Worm (Caenorhabditis elegans): Measurements from ENCODE around the gene F21D12.2.

The F21D12.2 gene

DNA sequence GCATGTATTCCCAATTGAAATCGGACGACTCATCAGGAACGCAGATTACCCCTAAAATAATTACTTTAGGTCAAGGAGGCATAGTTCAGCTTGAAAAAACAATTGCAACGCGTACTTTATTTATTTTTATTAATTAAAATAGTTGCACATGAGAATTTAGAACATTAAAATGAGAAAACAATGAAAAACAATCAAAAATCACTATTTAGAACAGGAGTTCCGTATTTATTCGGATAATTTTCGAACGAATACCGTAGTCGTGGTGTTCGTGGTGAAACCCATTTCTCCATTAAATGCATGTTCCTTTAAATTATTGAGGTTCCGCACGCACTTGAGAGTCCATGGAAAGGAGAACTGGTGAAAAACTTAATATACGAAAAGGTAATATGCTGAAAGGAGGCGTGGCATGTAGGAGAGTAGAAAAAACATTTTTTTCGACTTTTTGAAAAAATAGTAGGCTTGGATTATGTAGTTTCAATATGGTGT is 19.3 kb upstream of the F21D12.2 start, which contains the start of gene puf-8:
Gene puf-8, minus strand, starts transcription at position 51 of the 486 bp plus-strand sequence.
- TF ChIP-seq nhr-25 (tag; optimal IDR thresholded peaks at IDR 0.05): no peak
- no peak for TF ChIP-seq daf-12 (tag; optimal IDR thresholded peaks at IDR 0.05)
- no peak for TF ChIP-seq snpc-4 (tag; optimal IDR thresholded peaks at IDR 0.05)
- TF ChIP-seq jun-1 (tag; optimal IDR thresholded peaks at IDR 0.05): no peak
- no peak for TF ChIP-seq zag-1 (tag; optimal IDR thresholded peaks at IDR 0.05)
- TF ChIP-seq nhr-11 (tag; optimal IDR thresholded peaks at IDR 0.05): no peak
- no peak for TF ChIP-seq R02D3.7 (tag; optimal IDR thresholded peaks at IDR 0.05)
- no peak for TF ChIP-seq ceh-28 (tag; optimal IDR thresholded peaks at IDR 0.05)
- TF ChIP-seq mdl-1 (tag; optimal IDR thresholded peaks at IDR 0.05): no peak
- TF ChIP-seq nfya-1 (tag; optimal IDR thresholded peaks at IDR 0.05; ENCODE audit: insufficient read depth): no peak
- TF ChIP-seq nhr-12 (tag; optimal IDR thresholded peaks at IDR 0.05): no peak
- TF ChIP-seq unc-39 (tag; optimal IDR thresholded peaks at IDR 0.05): no peak
- no peak for TF ChIP-seq ztf-11 (tag; optimal IDR thresholded peaks at IDR 0.05)
- TF ChIP-seq nhr-28 (tag; optimal IDR thresholded peaks at IDR 0.05): no peak
- no peak for TF ChIP-seq ama-1 (optimal IDR thresholded peaks at IDR 0.05)
- TF ChIP-seq mml-1 (tag; optimal IDR thresholded peaks at IDR 0.05): no peak
- no peak for TF ChIP-seq fos-1 (tag; optimal IDR thresholded peaks at IDR 0.05)
- TF ChIP-seq ztf-4 (tag; optimal IDR thresholded peaks at IDR 0.05): no peak
- TF ChIP-seq tbx-2 (tag; optimal IDR thresholded peaks at IDR 0.05): no peak

DNA sequence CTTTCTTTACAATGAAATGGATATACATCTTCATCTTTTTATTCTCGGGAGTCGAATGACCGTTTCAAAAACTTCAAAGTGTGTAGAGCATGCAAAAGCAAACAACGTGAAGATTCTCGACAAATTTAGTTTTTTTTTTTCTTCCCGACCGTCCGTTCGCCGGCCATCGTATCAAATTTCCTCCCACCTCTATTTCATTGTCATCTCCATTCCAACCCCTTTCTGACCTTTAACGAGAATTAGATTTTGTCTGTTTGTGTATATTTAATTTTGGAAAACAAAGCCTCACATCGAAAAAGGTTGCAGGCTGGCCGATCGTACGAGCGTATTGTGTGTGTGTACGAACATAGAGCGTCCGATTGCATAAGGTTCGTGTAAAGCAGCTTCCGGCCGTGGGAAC is 18.5 kb upstream of the F21D12.2 start, which contains the start of gene C30G12.1:
Gene C30G12.1, plus strand, starts transcription at position 301 of the 400 bp plus-strand sequence.
- TF ChIP-seq sea-2 (GFP tag; optimal IDR thresholded peaks at IDR 0.05): no peak
- TF ChIP-seq ztf-11 (tag; optimal IDR thresholded peaks at IDR 0.05): no peak

DNA sequence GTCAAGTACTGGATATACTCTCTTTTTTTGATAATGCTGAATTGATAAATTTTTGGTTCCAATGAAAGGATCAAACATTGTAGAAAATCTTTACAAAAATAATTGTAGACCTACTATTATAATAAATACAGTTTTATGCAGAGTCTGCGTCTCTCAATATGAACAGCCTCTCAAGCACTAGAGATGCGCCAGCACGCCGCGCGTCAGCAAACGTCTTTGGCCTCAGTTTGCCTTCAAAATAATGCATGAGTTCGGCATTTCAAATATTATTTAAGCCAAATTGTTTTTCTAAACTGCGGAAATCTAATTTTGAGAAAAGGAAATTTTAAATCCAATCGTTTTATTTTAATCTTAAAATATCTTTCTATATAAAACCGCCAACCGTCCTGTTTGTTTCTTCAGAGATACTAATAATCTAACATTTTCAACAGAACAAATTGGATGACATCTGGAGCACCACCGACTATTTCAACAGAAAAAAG is 15.9 kb upstream of the F21D12.2 start, which contains the start of gene cul-4:
Gene cul-4, plus strand, starts transcription at position 432 of the 482 bp plus-strand sequence.
- peak; percentile 29 for TF ChIP-seq ceh-82 (tag; optimal IDR thresholded peaks at IDR 0.05)
- no peak for TF ChIP-seq nhr-67 (tag; optimal IDR thresholded peaks at IDR 0.05)
- peak; percentile 75 for TF ChIP-seq nhr-43 (tag; optimal IDR thresholded peaks at IDR 0.05; ENCODE audit: poor library complexity, severe bottlenecking)
- no peak for TF ChIP-seq nhr-11 (tag; optimal IDR thresholded peaks at IDR 0.05)
- peak; percentile 47 for TF ChIP-seq elt-2 (tag; optimal IDR thresholded peaks at IDR 0.05)
- TF ChIP-seq snpc-4 (tag; optimal IDR thresholded peaks at IDR 0.05): peak; percentile 83
- TF ChIP-seq sea-2 (GFP tag; optimal IDR thresholded peaks at IDR 0.05): no peak
- no peak for TF ChIP-seq nhr-23 (tag; optimal IDR thresholded peaks at IDR 0.05)
- TF ChIP-seq R02D3.7 (tag; optimal IDR thresholded peaks at IDR 0.05): peak; percentile 53
- no peak for TF ChIP-seq aly-2 (tag; optimal IDR thresholded peaks at IDR 0.05)
- TF ChIP-seq lin-15B (tag; optimal IDR thresholded peaks at IDR 0.05): peak; percentile 47
- no peak for TF ChIP-seq tbx-2 (tag; optimal IDR thresholded peaks at IDR 0.05)
- peak; percentile 31 for TF ChIP-seq jun-1 (tag; optimal IDR thresholded peaks at IDR 0.05)
- TF ChIP-seq fkh-2 (tag; optimal IDR thresholded peaks at IDR 0.05): no peak
- TF ChIP-seq nhr-25 (tag; optimal IDR thresholded peaks at IDR 0.05): peak; percentile 69
- no peak for TF ChIP-seq ceh-9 (tag; optimal IDR thresholded peaks at IDR 0.05)
- TF ChIP-seq elt-1 (tag; optimal IDR thresholded peaks at IDR 0.05): no peak
- TF ChIP-seq lsy-12 (tag; optimal IDR thresholded peaks at IDR 0.05): peak; percentile 25

DNA sequence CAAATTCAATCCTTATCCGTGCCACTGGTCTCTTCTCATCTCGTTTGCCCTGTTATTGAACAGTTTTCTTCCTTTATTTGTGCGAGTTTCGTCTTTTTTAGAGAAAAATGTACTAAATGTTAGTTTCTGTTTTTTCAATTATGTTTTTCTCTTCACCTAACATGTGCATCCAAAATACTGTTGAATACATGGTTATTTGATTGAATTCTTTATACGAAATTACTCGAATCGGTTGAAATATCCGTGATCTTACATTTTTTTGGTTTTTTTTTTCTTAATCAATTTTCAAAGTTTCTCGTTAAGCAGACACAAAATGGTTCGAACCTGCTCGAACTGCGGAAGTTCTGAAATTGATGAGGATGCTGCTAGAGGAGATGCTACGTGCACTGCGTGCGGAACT is 12.0 kb upstream of the F21D12.2 start, which contains the start of gene brf-1:
Gene brf-1, plus strand, starts transcription at position 301 of the 400 bp plus-strand sequence.
- TF ChIP-seq snpc-4 (tag; optimal IDR thresholded peaks at IDR 0.05) (no peak), nhr-25 (tag; optimal IDR thresholded peaks at IDR 0.05) (no peak), nhr-77 (tag; optimal IDR thresholded peaks at IDR 0.05) (no peak), elt-3 (tag; optimal IDR thresholded peaks at IDR 0.05) (no peak), aly-2 (tag; optimal IDR thresholded peaks at IDR 0.05) (no peak), unc-62 (GFP tag; optimal IDR thresholded peaks at IDR 0.05) (no peak)

DNA sequence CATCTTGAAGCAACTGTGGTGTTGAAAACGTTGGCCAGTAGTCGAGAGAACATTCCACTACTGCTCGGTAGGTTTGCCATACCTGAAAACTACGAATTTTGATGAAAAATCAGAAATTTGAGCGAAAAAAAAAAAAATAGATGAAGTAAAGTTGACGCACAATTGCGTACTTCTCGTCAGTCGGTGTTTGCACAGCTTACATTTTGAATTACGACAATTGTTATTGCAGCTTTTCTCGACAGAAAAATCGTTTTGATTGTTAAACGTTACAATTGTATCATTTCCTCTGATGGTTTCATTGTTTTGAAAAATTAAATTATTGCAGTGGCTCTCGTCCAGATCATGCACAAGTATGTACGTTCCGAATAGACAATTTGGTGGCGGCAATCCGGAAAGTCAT is 7.5 kb upstream of the F21D12.2 start, which contains the start of the genes F45E12.5 and cnep-1:
Gene F45E12.5, minus strand, starts transcription at position 93 of the 400 bp plus-strand sequence.
Gene cnep-1, plus strand, starts transcription at position 326 of the 400 bp plus-strand sequence.
- TF ChIP-seq pha-4 (tag; optimal IDR thresholded peaks at IDR 0.05) (peak; percentile 31), nhr-67 (tag; optimal IDR thresholded peaks at IDR 0.05) (no peak)

Measured in whole organism, L3 larva.